Worm (Caenorhabditis elegans) whole organism, late embryonic: Measurements from ENCODE around the gene F27B10.1.

Experiments
- C08G9.2 ChIP-seq: sonication (generic microtip); optimal IDR thresholded peaks from 2 replicates; lab custom pipeline; 2016; ENCODE audit warnings: mild to moderate bottlenecking, missing genetic modification characterization, moderate library complexity, missing compliant biosample characterization
- C38D4.7 ChIP-seq: fragments of 200-800 bp; sonication (Bioruptor generic); optimal IDR thresholded peaks from 2 replicates; lab custom pipeline; 2018; ENCODE audit warnings: mild to moderate bottlenecking, missing genetic modification characterization, moderate library complexity, missing compliant biosample characterization
- K02D7.2 ChIP-seq: sonication (generic microtip); optimal IDR thresholded peaks from 2 replicates; lab custom pipeline; 2017; ENCODE audit warnings: mild to moderate bottlenecking, missing genetic modification characterization, missing compliant biosample characterization
- Y22D7AL.16 ChIP-seq: sonication (generic microtip); optimal IDR thresholded peaks from 2 replicates; lab custom pipeline; 2016; ENCODE audit warnings: missing genetic modification characterization, missing compliant biosample characterization
- ama-1 ChIP-seq: fragments of 150-350 bp; optimal IDR thresholded peaks from 2 replicates; lab custom pipeline; 2014
- ceh-14 ChIP-seq: sonication (generic microtip); optimal IDR thresholded peaks from 2 replicates; lab custom pipeline; 2016; ENCODE audit warnings: missing genotype, missing genetic modification characterization, missing compliant biosample characterization
- ceh-18 ChIP-seq: sonication (generic microtip); optimal IDR thresholded peaks from 2 replicates; lab custom pipeline; 2016; ENCODE audit warnings: missing genetic modification characterization, missing compliant biosample characterization
- ceh-19 ChIP-seq: fragments of 200-800 bp; sonication (Bioruptor generic); optimal IDR thresholded peaks from 2 replicates; lab custom pipeline; 2018; ENCODE audit warnings: mild to moderate bottlenecking, missing genetic modification characterization, missing compliant biosample characterization
- ceh-2 ChIP-seq: sonication (generic microtip); optimal IDR thresholded peaks from 2 replicates; lab custom pipeline; 2016; ENCODE audit warnings: missing genotype, missing genetic modification characterization, missing compliant biosample characterization
- ceh-22 ChIP-seq: sonication (generic microtip); optimal IDR thresholded peaks from 2 replicates; lab custom pipeline; 2017; ENCODE audit warnings: missing biosample characterization, missing genetic modification characterization
- ceh-24 ChIP-seq: sonication (generic microtip); optimal IDR thresholded peaks from 2 replicates; lab custom pipeline; 2016; ENCODE audit warnings: mild to moderate bottlenecking, missing genetic modification characterization, missing compliant biosample characterization
- ceh-30 ChIP-seq: fragments of 150-350 bp; optimal IDR thresholded peaks from 2 replicates; lab custom pipeline; 2014; ENCODE audit warnings: missing biosample characterization, missing genetic modification characterization
- ceh-31 ChIP-seq: sonication (generic microtip); optimal IDR thresholded peaks from 2 replicates; lab custom pipeline; 2016; ENCODE audit warnings: missing genetic modification characterization, missing compliant biosample characterization
- ceh-45 ChIP-seq: fragments of 200-800 bp; sonication (Bioruptor generic); IDR thresholded peaks from 2 replicates; pipeline ENCODE4 v1.3.6; 2022; ENCODE audit warnings: missing genetic modification reagents, missing genetic modification characterization, missing compliant biosample characterization
- ceh-9 ChIP-seq: sonication (generic microtip); optimal IDR thresholded peaks from 2 replicates; lab custom pipeline; 2016; ENCODE audit warnings: mild to moderate bottlenecking, missing genetic modification characterization, inconsistent platforms, missing compliant biosample characterization
- dmd-4 ChIP-seq: sonication (generic microtip); optimal IDR thresholded peaks from 2 replicates; lab custom pipeline; 2016; ENCODE audit warnings: borderline replicate concordance, missing genetic modification characterization, missing compliant biosample characterization
- dve-1 ChIP-seq: sonication (generic microtip); optimal IDR thresholded peaks from 2 replicates; lab custom pipeline; 2017; ENCODE audit warnings: antibody characterized with exemption, mild to moderate bottlenecking, missing genetic modification characterization, missing compliant biosample characterization
- elt-4 ChIP-seq: sonication (generic microtip); optimal IDR thresholded peaks from 2 replicates; lab custom pipeline; 2016; ENCODE audit warnings: missing genetic modification characterization, missing compliant biosample characterization
- eyg-1 ChIP-seq: sonication (generic microtip); optimal IDR thresholded peaks from 2 replicates; lab custom pipeline; 2016; ENCODE audit warnings: missing genotype, missing genetic modification characterization, missing compliant biosample characterization
- fkh-10 ChIP-seq: fragments of 150-350 bp; optimal IDR thresholded peaks from 2 replicates; lab custom pipeline; 2014; ENCODE audit warnings: missing biosample characterization, missing genetic modification reagents, missing genetic modification characterization
- fkh-6 ChIP-seq: sonication (generic microtip); optimal IDR thresholded peaks from 2 replicates; lab custom pipeline; 2016; ENCODE audit warnings: missing genetic modification characterization, missing compliant biosample characterization
- hlh-6 ChIP-seq: sonication (generic microtip); optimal IDR thresholded peaks from 2 replicates; lab custom pipeline; 2016; ENCODE audit warnings: missing genotype, missing genetic modification characterization, missing compliant biosample characterization
- lim-6 ChIP-seq: sonication (generic microtip); optimal IDR thresholded peaks from 2 replicates; lab custom pipeline; 2016; ENCODE audit warnings: missing genetic modification characterization, missing compliant biosample characterization
- madf-2 ChIP-seq: sonication (generic microtip); optimal IDR thresholded peaks from 2 replicates; lab custom pipeline; 2017; ENCODE audit warnings: missing genetic modification characterization, missing compliant biosample characterization
- mec-3 ChIP-seq: sonication (generic microtip); optimal IDR thresholded peaks from 2 replicates; lab custom pipeline; 2016; ENCODE audit warnings: borderline replicate concordance, missing genetic modification characterization, missing compliant biosample characterization
- nfya-1 ChIP-seq: sonication (generic microtip); optimal IDR thresholded peaks from 2 replicates; lab custom pipeline; 2017; ENCODE audit warnings: missing genetic modification characterization, mild to moderate bottlenecking, missing compliant biosample characterization, antibody characterized with exemption, moderate library complexity
- nhr-232 ChIP-seq: sonication (generic microtip); optimal IDR thresholded peaks from 2 replicates; lab custom pipeline; 2016; ENCODE audit warnings: missing genetic modification characterization, missing compliant biosample characterization
- odd-2 ChIP-seq: sonication (generic microtip); optimal IDR thresholded peaks from 2 replicates; lab custom pipeline; 2017; ENCODE audit warnings: antibody characterized with exemption, mild to moderate bottlenecking, missing genetic modification characterization, missing compliant biosample characterization
- pag-3 ChIP-seq: sonication (generic microtip); optimal IDR thresholded peaks from 2 replicates; lab custom pipeline; 2016; ENCODE audit warnings: missing compliant biosample characterization, missing genetic modification characterization, borderline replicate concordance
- pha-4 ChIP-seq: fragments of 150-350 bp; optimal IDR thresholded peaks from 2 replicates; lab custom pipeline; 2018; ENCODE audit warnings: missing biosample characterization, missing genetic modification reagents, missing genetic modification characterization
- ref-2 ChIP-seq: sonication (generic microtip); optimal IDR thresholded peaks from 2 replicates; lab custom pipeline; 2016; ENCODE audit warnings: missing genetic modification characterization, missing compliant biosample characterization
- rnt-1 ChIP-seq: sonication (generic microtip); optimal IDR thresholded peaks from 2 replicates; lab custom pipeline; 2016; ENCODE audit warnings: missing genetic modification characterization, missing compliant biosample characterization
- sdc-2 ChIP-seq: sonication (generic microtip); optimal IDR thresholded peaks from 2 replicates; lab custom pipeline; 2016; ENCODE audit warnings: missing genotype, missing genetic modification characterization, missing compliant biosample characterization
- sox-2 ChIP-seq: fragments of 200-800 bp; sonication (Bioruptor generic); IDR thresholded peaks from 2 replicates; pipeline ENCODE4 v1.3.6; 2022; ENCODE audit warnings: missing genetic modification reagents, missing genetic modification characterization, missing compliant biosample characterization
- tbx-2 ChIP-seq: sonication (generic microtip); optimal IDR thresholded peaks from 2 replicates; lab custom pipeline; 2016; ENCODE audit warnings: missing genetic modification characterization, missing compliant biosample characterization
- tbx-7 ChIP-seq: sonication (generic microtip); optimal IDR thresholded peaks from 2 replicates; lab custom pipeline; 2016; ENCODE audit warnings: missing genotype, missing genetic modification characterization, missing compliant biosample characterization
- unc-3 ChIP-seq, 2 experiments: fragments of 200-800 bp in 1 of 2; sonication (Bioruptor generic) in 1 of 2; sonication (generic microtip) in 1 of 2; conservative IDR thresholded peaks in 1 of 2; optimal IDR thresholded peaks in 1 of 2; 2 replicates each; pipeline versions ENCODE4 v1.3.6 to Lab custom; 2016 to 2022; ENCODE audit warnings: missing compliant biosample characterization in 2 of 2, missing genetic modification characterization in 2 of 2, missing genetic modification reagents in 1 of 2
- unc-42 ChIP-seq: sonication (generic microtip); optimal IDR thresholded peaks from 2 replicates; lab custom pipeline; 2016; ENCODE audit warnings: missing genotype, missing genetic modification characterization, missing compliant biosample characterization
- unc-86 ChIP-seq: sonication (generic microtip); optimal IDR thresholded peaks from 2 replicates; lab custom pipeline; 2016; ENCODE audit warnings: missing genetic modification characterization, missing compliant biosample characterization
- ztf-16 ChIP-seq: sonication (generic microtip); optimal IDR thresholded peaks from 2 replicates; lab custom pipeline; 2017; ENCODE audit warnings: missing genetic modification characterization, missing compliant biosample characterization

The F27B10.1 gene

ce11 chrV:7072309-7072708 is at the start of gene F27B10.1:
Gene F27B10.1 (plus strand): TSS chrV:7072609.
- no peak for TF ChIP-seq ceh-22 (tag; lab: Kevin White, UChicago)
- no peak for TF ChIP-seq unc-42 (tag; lab: Kevin White, UChicago)
- TF ChIP-seq ref-2 (tag; lab: Kevin White, UChicago) = no peak
- TF ChIP-seq ceh-9 (tag; lab: Kevin White, UChicago) = no peak
- TF ChIP-seq elt-4 (tag; lab: Kevin White, UChicago) = no peak
- no peak for TF ChIP-seq tbx-7 (tag; lab: Kevin White, UChicago)
- TF ChIP-seq eyg-1 (tag; lab: Kevin White, UChicago) = no peak
- TF ChIP-seq dmd-4 (tag; lab: Kevin White, UChicago) = no peak
- TF ChIP-seq mec-3 (tag; lab: Kevin White, UChicago) = no peak
- no peak for TF ChIP-seq madf-2
- TF ChIP-seq, all 69 proteins: peak for 0

- TF ChIP-seq unc-86 = no peak
- TF ChIP-seq ztf-16 = no peak
- TF ChIP-seq ceh-18 = no peak
- TF ChIP-seq madf-2 = no peak
- no peak for TF ChIP-seq dve-1 (tag; lab: Kevin White, UChicago)
- no peak for TF ChIP-seq pag-3 (tag; lab: Kevin White, UChicago)
- TF ChIP-seq nhr-232 (tag; lab: Kevin White, UChicago) = no peak
- TF ChIP-seq ama-1 (lab: Kevin White, UChicago) = no peak
- TF ChIP-seq hlh-6 = no peak
- TF ChIP-seq ceh-24 (tag; lab: Kevin White, UChicago) = no peak
- no peak for TF ChIP-seq lim-6 (tag; lab: Kevin White, UChicago)
Observed at ce11 chrV:7022981-7023380, 49.4 kb upstream of the F27B10.1 start.

ce11 chrV:7027055-7027454 is 45.4 kb upstream of the F27B10.1 start, which contains the start of gene F20A1.6:
Gene F20A1.6 (minus strand): TSS chrV:7027155.
- no peak for TF ChIP-seq nfya-1 (tag; lab: Kevin White, UChicago)
- TF ChIP-seq tbx-2 = no peak
- no peak for TF ChIP-seq sdc-2 (tag; lab: Kevin White, UChicago)
- no peak for TF ChIP-seq ceh-45 (GFP tag; lab: Robert Waterston, UW)
- TF ChIP-seq Y22D7AL.16 (tag; lab: Kevin White, UChicago) = no peak
- no peak for TF ChIP-seq sox-2 (GFP tag; lab: Robert Waterston, UW)
- TF ChIP-seq ama-1 (lab: Kevin White, UChicago) = no peak
- no peak for TF ChIP-seq ceh-30 (tag; lab: Kevin White, UChicago)
- TF ChIP-seq ceh-9 (tag; lab: Kevin White, UChicago) = no peak

ce11 chrV:7036475-7036874 is 35.9 kb upstream of the F27B10.1 start, which contains the start of gene twk-11:
Gene twk-11 (minus strand): TSS chrV:7036575.
- TF ChIP-seq ceh-31 (tag; lab: Kevin White, UChicago) (no peak), unc-3 (GFP tag; conservative IDR thresholded peaks at IDR 0.05; lab: Robert Waterston, UW) (no peak), unc-3 (tag; optimal IDR thresholded peaks at IDR 0.05; lab: Kevin White, UChicago) (no peak), odd-2 (tag; lab: Kevin White, UChicago) (no peak), ceh-45 (GFP tag; lab: Robert Waterston, UW) (no peak), hlh-6 (no peak), ceh-14 (no peak), ceh-2 (tag; lab: Kevin White, UChicago) (no peak), C38D4.7 (no peak), ama-1 (lab: Kevin White, UChicago) (no peak), C08G9.2 (no peak), K02D7.2 (tag; lab: Kevin White, UChicago) (no peak), fkh-6 (no peak), elt-4 (tag; lab: Kevin White, UChicago) (no peak), pha-4 (tag; lab: Kevin White, UChicago) (no peak), fkh-10 (GFP tag; lab: Kevin White, UChicago) (no peak), ceh-19 (GFP tag; lab: Kevin White, UChicago) (no peak), rnt-1 (tag; lab: Kevin White, UChicago) (no peak), tbx-7 (tag; lab: Kevin White, UChicago) (no peak), pag-3 (tag; lab: Kevin White, UChicago) (no peak)
